Worm (Caenorhabditis elegans) whole organism, young adult: ENCODE data around the gene F42A9.9.

Experiments used
- B0261.1 ChIP-seq: sonication (generic microtip); optimal IDR thresholded peaks from 2 replicates; lab custom pipeline; 2016; ENCODE audit warnings: mild to moderate bottlenecking, missing genetic modification characterization, moderate library complexity, missing compliant biosample characterization
- F10E7.11 ChIP-seq: sonication (generic microtip); optimal IDR thresholded peaks from 2 replicates; lab custom pipeline; 2017; ENCODE audit warnings: mild to moderate bottlenecking, missing genetic modification characterization, moderate library complexity, missing compliant biosample characterization
- F23B12.7 ChIP-seq: sonication (generic microtip); optimal IDR thresholded peaks from 2 replicates; lab custom pipeline; 2017; ENCODE audit warnings: missing genetic modification characterization, mild to moderate bottlenecking, missing compliant biosample characterization, antibody characterized with exemption, moderate library complexity; ENCODE audit not compliant: insufficient read depth
- F33H1.4 ChIP-seq: fragments of 200-800 bp; sonication (Bioruptor generic); IDR thresholded peaks from 2 replicates; pipeline ENCODE4 v1.3.6; 2022; ENCODE audit warnings: missing genetic modification reagents, missing genetic modification characterization, missing compliant biosample characterization
- F37B4.10 ChIP-seq: fragments of 200-800 bp; sonication (Bioruptor generic); IDR thresholded peaks from 2 replicates; pipeline ENCODE4 v1.3.6; 2022; ENCODE audit warnings: missing genetic modification characterization, missing compliant biosample characterization
- F49E8.2 ChIP-seq: sonication (generic microtip); optimal IDR thresholded peaks from 3 replicates; lab custom pipeline; 2017; ENCODE audit warnings: missing genetic modification characterization, mild to moderate bottlenecking, missing compliant biosample characterization, antibody characterized with exemption, moderate library complexity; ENCODE audit not compliant: insufficient read depth
- Y53F4B.3 ChIP-seq: fragments of 200-800 bp; sonication (Bioruptor generic); IDR thresholded peaks from 2 replicates; pipeline ENCODE4 v1.3.6; 2022; ENCODE audit warnings: missing genetic modification reagents, missing genetic modification characterization, missing compliant biosample characterization
- Y56A3A.18 ChIP-seq: fragments of 200-800 bp; sonication (Bioruptor generic); IDR thresholded peaks from 2 replicates; pipeline ENCODE4 v1.3.6; 2022; ENCODE audit warnings: missing genetic modification reagents, missing genetic modification characterization, missing compliant biosample characterization
- Y79H2A.3 ChIP-seq: fragments of 200-800 bp; sonication (Bioruptor generic); conservative IDR thresholded peaks from 2 replicates; pipeline ENCODE4 v1.3.6; 2022; ENCODE audit warnings: missing genetic modification reagents, missing genetic modification characterization, missing compliant biosample characterization
- Y95B8A.8 ChIP-seq: fragments of 200-800 bp; sonication (Bioruptor generic); IDR thresholded peaks from 2 replicates; pipeline ENCODE4 v1.3.6; 2022; ENCODE audit warnings: missing genetic modification reagents, missing genetic modification characterization, missing compliant biosample characterization
- ama-1 ChIP-seq, 3 experiments: fragments of 150-350 bp in 1 of 3; sonication (generic microtip) in 2 of 3; optimal IDR thresholded peaks; 2 replicates each; lab custom pipeline; 2014 to 2018; ENCODE audit warnings: missing biosample characterization in 2 of 3, missing genetic modification characterization in 2 of 3, missing genetic modification reagents in 2 of 3
- aptf-2 ChIP-seq: fragments of 200-800 bp; sonication (Bioruptor generic); conservative IDR thresholded peaks from 2 replicates; pipeline ENCODE4 v1.3.6; 2022; ENCODE audit warnings: missing genetic modification reagents, missing genetic modification characterization, missing compliant biosample characterization
- attf-5 ChIP-seq: fragments of 200-800 bp; sonication (Bioruptor generic); optimal IDR thresholded peaks from 2 replicates; lab custom pipeline; 2018; ENCODE audit warnings: mild to moderate bottlenecking, missing genetic modification characterization, missing compliant biosample characterization
- bed-1 ChIP-seq: fragments of 200-800 bp; sonication (Bioruptor generic); IDR thresholded peaks from 2 replicates; pipeline ENCODE4 v1.3.6; 2022; ENCODE audit warnings: missing genetic modification reagents, missing genetic modification characterization, missing compliant biosample characterization
- bed-2 ChIP-seq: fragments of 200-800 bp; sonication (Bioruptor generic); IDR thresholded peaks from 2 replicates; pipeline ENCODE4 v1.3.6; 2022; ENCODE audit warnings: missing genetic modification reagents, missing genetic modification characterization, missing compliant biosample characterization
- cebp-2 ChIP-seq: fragments of 200-800 bp; sonication (Bioruptor generic); IDR thresholded peaks from 2 replicates; pipeline ENCODE4 v1.3.6; 2022; ENCODE audit warnings: missing genetic modification characterization, missing compliant biosample characterization
- ceh-40 ChIP-seq: fragments of 200-800 bp; sonication (Bioruptor generic); IDR thresholded peaks from 2 replicates; pipeline ENCODE4 v1.3.6; 2022; ENCODE audit warnings: missing genetic modification characterization, missing compliant biosample characterization
- ceh-79 ChIP-seq: sonication (generic microtip); optimal IDR thresholded peaks from 2 replicates; lab custom pipeline; 2017; ENCODE audit warnings: mild to moderate bottlenecking, missing genetic modification characterization, missing compliant biosample characterization
- chd-7 ChIP-seq: sonication (generic microtip); optimal IDR thresholded peaks from 2 replicates; lab custom pipeline; 2016; ENCODE audit warnings: mild to moderate bottlenecking, missing genetic modification characterization, moderate library complexity, missing compliant biosample characterization
- die-1 ChIP-seq: sonication (generic microtip); optimal IDR thresholded peaks from 2 replicates; lab custom pipeline; 2016; ENCODE audit warnings: missing genotype, mild to moderate bottlenecking, missing genetic modification characterization, missing compliant biosample characterization
- dpff-1 ChIP-seq: sonication (generic microtip); optimal IDR thresholded peaks from 2 replicates; lab custom pipeline; 2017; ENCODE audit warnings: mild to moderate bottlenecking, missing genetic modification characterization, missing compliant biosample characterization
- efl-1 ChIP-seq: fragments of 150-350 bp; optimal IDR thresholded peaks from 2 replicates; lab custom pipeline; 2014; ENCODE audit warnings: missing biosample characterization, missing genetic modification reagents, missing genetic modification characterization
- ekl-4 ChIP-seq: fragments of 200-800 bp; sonication (Bioruptor generic); IDR thresholded peaks from 2 replicates; pipeline ENCODE4 v1.3.6; 2022; ENCODE audit warnings: missing genetic modification reagents, missing genetic modification characterization, missing compliant biosample characterization
- ets-4 ChIP-seq: fragments of 200-800 bp; sonication (Bioruptor generic); optimal IDR thresholded peaks from 2 replicates; lab custom pipeline; 2018; ENCODE audit warnings: mild to moderate bottlenecking, missing genetic modification characterization, missing compliant biosample characterization
- hlh-26 ChIP-seq: fragments of 200-800 bp; sonication (Bioruptor generic); conservative IDR thresholded peaks from 2 replicates; pipeline ENCODE4 v1.3.6; 2022; ENCODE audit warnings: missing genetic modification reagents, missing genetic modification characterization, missing compliant biosample characterization
- let-607 ChIP-seq, 2 experiments: fragments of 200-800 bp in 1 of 2; sonication (Bioruptor generic) in 1 of 2; sonication (generic microtip) in 1 of 2; optimal IDR thresholded peaks; 2 replicates each; lab custom pipeline; 2016 to 2018; ENCODE audit warnings: mild to moderate bottlenecking in 2 of 2, missing compliant biosample characterization in 2 of 2, missing genetic modification characterization in 2 of 2, moderate library complexity in 2 of 2, missing genotype in 1 of 2
- lin-26 ChIP-seq: fragments of 200-800 bp; sonication (Bioruptor generic); IDR thresholded peaks from 2 replicates; pipeline ENCODE4 v1.3.6; 2022; ENCODE audit warnings: missing genetic modification reagents, missing genetic modification characterization, missing compliant biosample characterization
- lir-1 ChIP-seq: fragments of 200-800 bp; sonication (Bioruptor generic); conservative IDR thresholded peaks from 2 replicates; pipeline ENCODE4 v1.3.6; 2022; ENCODE audit warnings: missing genetic modification reagents, missing genetic modification characterization, missing compliant biosample characterization
- lsl-1 ChIP-seq: fragments of 200-800 bp; sonication (Bioruptor generic); optimal IDR thresholded peaks from 2 replicates; lab custom pipeline; 2018; ENCODE audit warnings: mild to moderate bottlenecking, missing genetic modification characterization, moderate library complexity, missing compliant biosample characterization
- madf-3 ChIP-seq: fragments of 200-800 bp; sonication (Bioruptor generic); IDR thresholded peaks from 2 replicates; pipeline ENCODE4 v1.3.6; 2022; ENCODE audit warnings: missing genetic modification reagents, missing genetic modification characterization, missing compliant biosample characterization
- mcd-1 ChIP-seq: fragments of 200-800 bp; sonication (Bioruptor generic); IDR thresholded peaks from 2 replicates; pipeline ENCODE4 v1.3.6; 2022; ENCODE audit warnings: missing genetic modification reagents, missing genetic modification characterization, missing compliant biosample characterization
- mes-4 ChIP-seq: sonication (generic microtip); optimal IDR thresholded peaks from 2 replicates; lab custom pipeline; 2016; ENCODE audit warnings: missing genotype, missing genetic modification characterization, missing compliant biosample characterization
- nfya-1 ChIP-seq: sonication (generic microtip); optimal IDR thresholded peaks from 2 replicates; lab custom pipeline; 2017; ENCODE audit warnings: antibody characterized with exemption, missing compliant biosample characterization, missing genetic modification characterization, borderline replicate concordance; ENCODE audit not compliant: insufficient read depth
- nfya-2 ChIP-seq: fragments of 200-800 bp; sonication (Bioruptor generic); IDR thresholded peaks from 2 replicates; pipeline ENCODE4 v1.3.6; 2022; ENCODE audit warnings: missing genetic modification reagents, missing genetic modification characterization, missing compliant biosample characterization
- nfyb-1 ChIP-seq: fragments of 200-800 bp; sonication (Bioruptor generic); IDR thresholded peaks from 2 replicates; pipeline ENCODE4 v1.3.6; 2022; ENCODE audit warnings: missing genetic modification reagents, missing genetic modification characterization, missing compliant biosample characterization
- pha-4 ChIP-seq: fragments of 150-350 bp; sonication (generic microtip); optimal IDR thresholded peaks from 2 replicates; lab custom pipeline; 2014; ENCODE audit warnings: missing biosample characterization, missing genetic modification reagents, missing genetic modification characterization
- sea-2 ChIP-seq: fragments of 200-800 bp; sonication (Bioruptor generic); IDR thresholded peaks from 2 replicates; pipeline ENCODE4 v1.3.6; 2022; ENCODE audit warnings: missing genetic modification characterization, missing compliant biosample characterization
- tbp1 ChIP-seq: fragments of 200-800 bp; sonication (Bioruptor generic); optimal IDR thresholded peaks from 2 replicates; lab custom pipeline; 2018; ENCODE audit warnings: mild to moderate bottlenecking, missing genetic modification characterization, missing compliant biosample characterization
- tbx-9 ChIP-seq: sonication (generic microtip); optimal IDR thresholded peaks from 2 replicates; lab custom pipeline; 2016; ENCODE audit warnings: borderline replicate concordance, missing genetic modification characterization, inconsistent platforms, missing compliant biosample characterization
- tlf-1 ChIP-seq: fragments of 200-800 bp; sonication (Bioruptor generic); optimal IDR thresholded peaks from 2 replicates; lab custom pipeline; 2018; ENCODE audit warnings: mild to moderate bottlenecking, missing genetic modification characterization, missing compliant biosample characterization
- unc-62 ChIP-seq: fragments of 150-350 bp; optimal IDR thresholded peaks from 2 replicates; lab custom pipeline; 2014; ENCODE audit warnings: missing biosample characterization, missing genetic modification reagents, missing genetic modification characterization
- zfh-2 ChIP-seq: fragments of 200-800 bp; sonication (Bioruptor generic); conservative IDR thresholded peaks from 2 replicates; pipeline ENCODE4 v1.3.6; 2022; ENCODE audit warnings: missing genetic modification reagents, missing genetic modification characterization, missing compliant biosample characterization
- ztf-25 ChIP-seq: fragments of 200-800 bp; sonication (Bioruptor generic); IDR thresholded peaks from 2 replicates; pipeline ENCODE4 v1.3.6; 2022; ENCODE audit warnings: missing genetic modification reagents, missing genetic modification characterization, missing compliant biosample characterization
- ztf-6 ChIP-seq: fragments of 200-800 bp; sonication (Bioruptor generic); IDR thresholded peaks from 2 replicates; pipeline ENCODE4 v1.3.6; 2022; ENCODE audit warnings: missing genetic modification reagents, missing genetic modification characterization, missing compliant biosample characterization

F42A9.9 gene

ce11 chrIV:8608934-8609333 is 29.7 kb downstream of the F42A9.9 start, which contains the start of gene F42A9.6:
F42A9.6 (plus strand) TSS chrIV:8609234.
- TF ChIP-seq ztf-25 (no peak), chd-7 (tag; lab: Kevin White, UChicago) (no peak), efl-1 (no peak), let-607 (tag; optimal IDR thresholded peaks at IDR 0.05; lab: Kevin White, UChicago) (no peak), nfya-2 (GFP tag; lab: Robert Waterston, UW) (no peak), F23B12.7 (no peak), ets-4 (no peak)
- TF ChIP-seq, all 124 proteins: peak for 0

- TF ChIP-seq mcd-1 (GFP tag; lab: Robert Waterston, UW), result no peak
- no peak for TF ChIP-seq ceh-79 (tag; lab: Kevin White, UChicago)
- no peak for TF ChIP-seq mes-4
- TF ChIP-seq Y53F4B.3, result no peak
- TF ChIP-seq F37B4.10 (GFP tag; lab: Robert Waterston, UW), result no peak
- TF ChIP-seq ztf-25, result no peak
- TF ChIP-seq F10E7.11, result no peak
- no peak for TF ChIP-seq ama-1 (optimal IDR thresholded peaks at IDR 0.05; lab: Kevin White, UChicago)
- no peak for TF ChIP-seq ama-1 (GFP tag; optimal IDR thresholded peaks at IDR 0.05; lab: Kevin White, UChicago)
Measured at ce11 chrIV:8608204-8608603, 30.5 kb downstream of the F42A9.9 start.

DNA sequence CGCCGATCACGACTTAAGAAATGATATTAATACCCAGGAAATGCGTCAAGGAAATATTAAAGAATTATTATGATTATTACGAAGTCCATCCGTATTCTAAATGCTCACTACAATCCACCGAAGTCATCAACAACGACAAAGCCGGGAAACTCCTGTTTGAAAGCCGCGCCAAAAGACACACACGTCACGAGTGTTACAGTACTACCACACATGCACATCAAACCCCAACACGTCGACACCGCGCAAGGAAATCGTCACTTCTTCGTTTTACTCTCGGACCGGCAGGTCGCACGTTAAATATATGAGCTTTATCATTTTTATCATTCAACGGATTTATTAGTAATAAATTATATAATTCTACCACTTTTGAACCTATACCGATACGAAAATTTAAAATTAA is 31.2 kb downstream of the F42A9.9 start:
- peak; percentile 54 for TF ChIP-seq lsl-1 (GFP tag; lab: Kevin White, UChicago)
- peak; percentile 73 for TF ChIP-seq F33H1.4 (GFP tag; lab: Robert Waterston, UW)
- TF ChIP-seq, all 124 proteins: peak for 2; not testable (repeated sequence) for 122

ce11 chrIV:8605217-8605616 is 33.4 kb downstream of the F42A9.9 start:
- TF ChIP-seq unc-62 (no peak), Y56A3A.18 (GFP tag; lab: Robert Waterston, UW) (no peak), tbx-9 (no peak), efl-1 (no peak), ztf-6 (GFP tag; lab: Robert Waterston, UW) (no peak), Y79H2A.3 (no peak), cebp-2 (GFP tag; lab: Robert Waterston, UW) (no peak), mcd-1 (GFP tag; lab: Robert Waterston, UW) (no peak), aptf-2 (GFP tag; lab: Robert Waterston, UW) (no peak), nfyb-1 (no peak), ekl-4 (no peak), Y95B8A.8 (GFP tag; lab: Robert Waterston, UW) (no peak), dpff-1 (tag; lab: Kevin White, UChicago) (no peak), attf-5 (GFP tag; lab: Kevin White, UChicago) (no peak), F23B12.7 (no peak)

- no peak for TF ChIP-seq tbp1 (GFP tag; lab: Kevin White, UChicago)
- TF ChIP-seq bed-2 (GFP tag; lab: Robert Waterston, UW), result no peak
- no peak for TF ChIP-seq nfya-2 (GFP tag; lab: Robert Waterston, UW)
- no peak for TF ChIP-seq ekl-4
- TF ChIP-seq madf-3 (GFP tag; lab: Robert Waterston, UW), result no peak
- no peak for TF ChIP-seq die-1 (tag; lab: Kevin White, UChicago)
- no peak for TF ChIP-seq lin-26 (GFP tag; lab: Robert Waterston, UW)
- TF ChIP-seq pha-4, result no peak
- TF ChIP-seq nfya-1 (tag; lab: Kevin White, UChicago), result no peak
- no peak for TF ChIP-seq bed-1
- TF ChIP-seq F49E8.2, result no peak
- no peak for TF ChIP-seq lir-1 (GFP tag; lab: Robert Waterston, UW)
- TF ChIP-seq hlh-26, result no peak
- no peak for TF ChIP-seq B0261.1 (tag; lab: Kevin White, UChicago)
- no peak for TF ChIP-seq ceh-40 (GFP tag; lab: Robert Waterston, UW)
- no peak for TF ChIP-seq unc-62
- TF ChIP-seq zfh-2 (GFP tag; lab: Robert Waterston, UW), result no peak
- TF ChIP-seq sea-2 (GFP tag; lab: Robert Waterston, UW), result no peak
- no peak for TF ChIP-seq tlf-1 (GFP tag; lab: Kevin White, UChicago)
Measured at ce11 chrIV:8602877-8603276, 35.8 kb downstream of the F42A9.9 start, which contains the start of gene Y59H11AR.10. Y59H11AR.10 (plus strand) TSS chrIV:8603177.
